Worm (Caenorhabditis elegans) whole organism, early embryonic: Measurements from ENCODE around the gene F40F8.3.

Experiments used
- B0310.2 ChIP-seq: sonication (generic microtip); optimal IDR thresholded peaks from 2 replicates; lab custom pipeline; 2016; ENCODE audit warnings: mild to moderate bottlenecking, missing genetic modification characterization, missing compliant biosample characterization
- F13C5.2 ChIP-seq: sonication (generic microtip); optimal IDR thresholded peaks from 2 replicates; lab custom pipeline; 2017; ENCODE audit warnings: mild to moderate bottlenecking, missing genetic modification characterization, inconsistent platforms, missing compliant biosample characterization
- aly-1 ChIP-seq: sonication (generic microtip); optimal IDR thresholded peaks from 2 replicates; lab custom pipeline; 2016; ENCODE audit warnings: missing genetic modification characterization, missing compliant biosample characterization
- ama-1 ChIP-seq: fragments of 150-350 bp; optimal IDR thresholded peaks from 2 replicates; lab custom pipeline; 2014
- ceh-13 ChIP-seq: fragments of 200-800 bp; sonication (Bioruptor generic); optimal IDR thresholded peaks from 2 replicates; lab custom pipeline; 2018; ENCODE audit warnings: mild to moderate bottlenecking, missing genetic modification characterization, missing compliant biosample characterization
- ceh-36 ChIP-seq: sonication (generic microtip); optimal IDR thresholded peaks from 2 replicates; lab custom pipeline; 2016; ENCODE audit warnings: missing genetic modification characterization, inconsistent platforms, missing compliant biosample characterization
- ets-7 ChIP-seq: sonication (generic microtip); optimal IDR thresholded peaks from 2 replicates; lab custom pipeline; 2016; ENCODE audit warnings: missing genotype, missing genetic modification characterization, missing compliant biosample characterization
- flt-1 ChIP-seq: fragments of 200-800 bp; sonication (Bioruptor generic); IDR thresholded peaks from 2 replicates; pipeline ENCODE4 v1.3.6; 2022; ENCODE audit warnings: missing genetic modification characterization, missing compliant biosample characterization
- hmbx-1 ChIP-seq: sonication (generic microtip); optimal IDR thresholded peaks from 2 replicates; lab custom pipeline; 2016; ENCODE audit warnings: mild to moderate bottlenecking, missing genetic modification characterization, missing compliant biosample characterization
- hmg-4 ChIP-seq: fragments of 200-800 bp; sonication (Bioruptor generic); optimal IDR thresholded peaks from 2 replicates; lab custom pipeline; 2018; ENCODE audit warnings: mild to moderate bottlenecking, missing genetic modification characterization, missing compliant biosample characterization
- hnd-1 ChIP-seq: sonication (generic microtip); optimal IDR thresholded peaks from 2 replicates; lab custom pipeline; 2016; ENCODE audit warnings: missing genetic modification characterization, missing compliant biosample characterization
- pes-1 ChIP-seq: fragments of 200-800 bp; sonication (Bioruptor generic); IDR thresholded peaks from 2 replicates; pipeline ENCODE4 v1.3.6; 2022; ENCODE audit warnings: missing genetic modification reagents, missing genetic modification characterization, missing compliant biosample characterization
- scrt-1 ChIP-seq: fragments of 200-800 bp; sonication (Bioruptor generic); IDR thresholded peaks from 2 replicates; pipeline ENCODE4 v1.3.6; 2022; ENCODE audit warnings: missing genetic modification characterization, missing compliant biosample characterization
- sea-1 ChIP-seq: fragments of 200-800 bp; sonication (Bioruptor generic); conservative IDR thresholded peaks from 2 replicates; pipeline ENCODE4 v1.3.6; 2022; ENCODE audit warnings: missing genetic modification characterization, missing compliant biosample characterization
- tbx-11 ChIP-seq: fragments of 200-800 bp; sonication (Bioruptor generic); IDR thresholded peaks from 2 replicates; pipeline ENCODE4 v1.3.6; 2022; ENCODE audit warnings: missing genetic modification characterization, missing compliant biosample characterization
- tbx-37 ChIP-seq: fragments of 200-800 bp; sonication (Bioruptor generic); conservative IDR thresholded peaks from 2 replicates; pipeline ENCODE4 v1.3.6; 2022; ENCODE audit warnings: missing genetic modification reagents, missing genetic modification characterization, missing compliant biosample characterization
- tra-4 ChIP-seq: sonication (generic microtip); optimal IDR thresholded peaks from 2 replicates; lab custom pipeline; 2017; ENCODE audit warnings: missing genetic modification characterization, missing compliant biosample characterization

Gene F40F8.3

DNA sequence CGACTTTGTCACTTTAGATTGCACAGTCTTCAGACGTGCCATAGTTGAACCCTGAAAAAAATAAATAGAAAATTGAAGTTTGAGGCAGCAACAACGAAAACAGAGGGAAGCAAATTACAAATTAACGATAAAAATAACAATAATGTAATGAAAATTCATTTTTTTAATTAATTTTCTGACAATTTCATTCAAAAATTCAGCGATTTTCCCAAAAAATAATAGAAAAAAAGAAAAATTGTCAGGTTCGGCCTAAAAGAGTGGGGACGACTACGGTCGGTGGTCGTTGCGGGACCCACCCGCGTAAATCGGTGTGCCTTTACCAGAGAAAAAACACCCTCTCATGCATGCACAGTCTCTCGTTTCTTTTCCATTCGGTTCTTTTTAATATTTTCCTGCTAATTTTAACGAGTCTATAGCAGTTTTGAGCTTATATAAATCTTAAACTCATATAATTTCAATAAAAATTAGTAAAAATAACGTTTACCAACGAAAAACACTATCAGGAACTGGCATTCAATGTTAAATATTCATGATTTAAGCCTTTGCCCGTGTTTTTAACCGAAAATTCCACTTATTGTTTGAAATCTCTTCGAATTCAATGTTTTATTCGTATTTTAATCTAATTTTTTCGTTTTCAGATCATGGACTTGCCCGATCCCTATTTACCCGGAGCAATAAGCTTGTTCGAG lies 2.6 kb upstream of the F40F8.3 start, which contains the start of the genes rps-9 and lsm-1:
rps-9 (minus strand) TSS at position 51 of the 689 bp plus-strand sequence.
lsm-1 (plus strand) TSS at position 639 of the 689 bp plus-strand sequence.
- TF ChIP-seq tbx-37 (GFP tag; lab: Robert Waterston, UW) (no peak), F13C5.2 (tag; lab: Kevin White, UChicago) (peak; percentile 29)

DNA sequence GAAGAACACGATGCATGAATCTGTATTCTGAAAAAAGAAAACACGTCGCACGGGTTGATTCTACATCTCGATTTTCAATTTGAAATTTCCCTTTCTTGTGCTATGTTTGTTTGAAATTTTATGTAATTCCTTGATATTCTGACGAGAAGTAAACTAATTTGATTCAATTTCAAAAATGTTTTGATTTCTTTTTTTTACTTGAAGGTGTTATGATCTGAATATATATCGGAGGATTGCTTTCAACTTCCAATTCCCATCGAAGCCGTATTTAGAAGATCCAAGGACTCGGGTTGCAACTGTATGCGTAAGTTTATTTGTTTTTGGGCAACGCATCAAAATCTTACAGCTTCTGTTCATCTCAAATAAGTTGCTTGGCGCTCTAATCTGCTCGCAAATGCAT lies 1.7 kb upstream of the F40F8.3 start, which contains the start of gene F40F8.1:
F40F8.1 (plus strand) TSS at position 301 of the 400 bp plus-strand sequence.
- no peak for TF ChIP-seq ceh-36 (tag; lab: Kevin White, UChicago)
- TF ChIP-seq flt-1: no peak
- TF ChIP-seq F13C5.2 (tag; lab: Kevin White, UChicago): no peak
- TF ChIP-seq hnd-1: no peak
- TF ChIP-seq tra-4 (tag; lab: Kevin White, UChicago): no peak
- TF ChIP-seq B0310.2 (tag; lab: Kevin White, UChicago): no peak
- TF ChIP-seq scrt-1 (GFP tag; lab: Robert Waterston, UW): no peak
- no peak for TF ChIP-seq tbx-11 (GFP tag; lab: Robert Waterston, UW)
- no peak for TF ChIP-seq pes-1 (GFP tag; lab: Robert Waterston, UW)
- no peak for TF ChIP-seq ama-1 (lab: Kevin White, UChicago)
- TF ChIP-seq ets-7 (tag; lab: Kevin White, UChicago): no peak
- no peak for TF ChIP-seq ceh-13
- TF ChIP-seq hmbx-1: no peak
- no peak for TF ChIP-seq hmg-4 (GFP tag; lab: Kevin White, UChicago)
- TF ChIP-seq tbx-37 (GFP tag; lab: Robert Waterston, UW): no peak
- no peak for TF ChIP-seq sea-1
- TF ChIP-seq aly-1: no peak

DNA sequence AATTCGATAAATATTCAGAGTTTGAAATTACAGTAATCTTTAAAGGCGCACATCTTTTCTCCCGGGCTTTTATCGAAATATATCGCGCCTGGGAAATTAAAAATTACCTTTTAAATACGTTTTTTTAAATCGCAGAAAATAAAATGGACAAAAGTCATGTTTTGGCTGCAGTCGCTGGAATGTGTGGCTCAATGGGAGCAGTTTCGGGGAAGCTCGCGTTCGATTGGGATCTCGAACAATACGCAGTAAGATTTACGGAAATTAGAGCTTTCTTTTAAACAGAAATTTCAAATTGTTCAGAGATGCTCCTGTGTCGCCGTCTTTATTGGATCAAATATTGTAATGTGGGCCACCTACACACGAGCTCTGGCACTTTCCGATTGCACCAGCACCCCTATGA lies 428 bp downstream of the F40F8.3 start, which contains the start of gene F40F8.12:
F40F8.12 (plus strand) TSS at position 301 of the 400 bp plus-strand sequence.
- no peak for TF ChIP-seq tbx-11 (GFP tag; lab: Robert Waterston, UW)
- no peak for TF ChIP-seq ama-1 (lab: Kevin White, UChicago)
- TF ChIP-seq tbx-37 (GFP tag; lab: Robert Waterston, UW): no peak
- TF ChIP-seq hnd-1: no peak
- no peak for TF ChIP-seq F13C5.2 (tag; lab: Kevin White, UChicago)
- no peak for TF ChIP-seq ceh-36 (tag; lab: Kevin White, UChicago)
- no peak for TF ChIP-seq aly-1
- no peak for TF ChIP-seq scrt-1 (GFP tag; lab: Robert Waterston, UW)
- no peak for TF ChIP-seq B0310.2 (tag; lab: Kevin White, UChicago)
- no peak for TF ChIP-seq sea-1
- no peak for TF ChIP-seq pes-1 (GFP tag; lab: Robert Waterston, UW)
- TF ChIP-seq ets-7 (tag; lab: Kevin White, UChicago): no peak
- TF ChIP-seq flt-1: no peak
- TF ChIP-seq hmbx-1: no peak
- no peak for TF ChIP-seq ceh-13
- no peak for TF ChIP-seq tra-4 (tag; lab: Kevin White, UChicago)
- no peak for TF ChIP-seq hmg-4 (GFP tag; lab: Kevin White, UChicago)

DNA sequence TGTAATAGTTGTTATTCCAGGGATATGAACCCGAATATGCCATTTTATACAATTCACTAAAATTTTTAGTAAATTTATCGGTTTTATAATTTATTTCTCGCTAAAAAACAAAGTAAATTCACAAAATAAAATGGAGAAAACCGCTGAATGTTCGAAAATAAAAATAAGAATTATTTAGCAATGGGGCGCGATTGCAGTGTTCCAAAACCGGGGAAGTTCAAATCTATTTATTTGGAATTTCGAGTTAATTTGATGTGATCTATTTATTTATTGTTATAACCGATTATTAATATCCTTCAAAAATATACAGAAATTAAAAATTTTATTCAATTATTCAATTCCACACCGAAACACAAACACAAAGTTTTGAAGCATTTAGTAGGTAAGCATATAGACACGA lies 3.5 kb downstream of the F40F8.3 start, which contains the start of gene F40F8.11:
F40F8.11 (minus strand) TSS at position 49 of the 400 bp plus-strand sequence.
- no peak for TF ChIP-seq B0310.2 (tag; lab: Kevin White, UChicago)
- TF ChIP-seq hmg-4 (GFP tag; lab: Kevin White, UChicago): no peak
- no peak for TF ChIP-seq pes-1 (GFP tag; lab: Robert Waterston, UW)
- no peak for TF ChIP-seq tbx-11 (GFP tag; lab: Robert Waterston, UW)
- no peak for TF ChIP-seq F13C5.2 (tag; lab: Kevin White, UChicago)
- TF ChIP-seq aly-1: no peak
- TF ChIP-seq tra-4 (tag; lab: Kevin White, UChicago): no peak
- TF ChIP-seq sea-1: no peak
- no peak for TF ChIP-seq hmbx-1
- no peak for TF ChIP-seq flt-1
- TF ChIP-seq ets-7 (tag; lab: Kevin White, UChicago): no peak
- no peak for TF ChIP-seq ceh-36 (tag; lab: Kevin White, UChicago)
- TF ChIP-seq ceh-13: no peak
- TF ChIP-seq hnd-1: no peak
- TF ChIP-seq ama-1 (lab: Kevin White, UChicago): no peak
- no peak for TF ChIP-seq scrt-1 (GFP tag; lab: Robert Waterston, UW)
- no peak for TF ChIP-seq tbx-37 (GFP tag; lab: Robert Waterston, UW)

DNA sequence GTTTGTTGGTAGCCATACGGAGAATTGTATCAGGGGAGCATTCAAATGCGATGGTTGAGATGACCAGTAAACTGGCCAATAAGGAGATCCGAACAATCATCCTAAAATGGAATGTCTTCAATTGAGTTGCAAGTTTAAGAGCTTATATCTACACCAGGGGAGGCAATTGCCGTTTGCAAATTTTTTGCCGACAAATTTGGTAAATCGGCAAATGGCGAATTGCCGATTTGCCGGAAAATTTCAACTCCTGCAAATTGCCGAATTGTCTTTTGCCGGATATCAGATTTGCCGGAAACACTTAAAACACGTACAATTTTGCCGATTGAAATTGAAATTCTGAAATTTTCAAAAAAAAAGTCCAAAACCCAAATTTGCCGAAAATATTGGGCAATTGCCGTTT lies 5.7 kb downstream of the F40F8.3 start, which contains the start of gene F40F8.5:
F40F8.5 (minus strand) TSS at position 101 of the 400 bp plus-strand sequence.
- no peak for TF ChIP-seq ceh-13
- TF ChIP-seq ama-1 (lab: Kevin White, UChicago): no peak
- no peak for TF ChIP-seq scrt-1 (GFP tag; lab: Robert Waterston, UW)
- TF ChIP-seq hnd-1: no peak
- no peak for TF ChIP-seq hmbx-1
- no peak for TF ChIP-seq hmg-4 (GFP tag; lab: Kevin White, UChicago)

DNA sequence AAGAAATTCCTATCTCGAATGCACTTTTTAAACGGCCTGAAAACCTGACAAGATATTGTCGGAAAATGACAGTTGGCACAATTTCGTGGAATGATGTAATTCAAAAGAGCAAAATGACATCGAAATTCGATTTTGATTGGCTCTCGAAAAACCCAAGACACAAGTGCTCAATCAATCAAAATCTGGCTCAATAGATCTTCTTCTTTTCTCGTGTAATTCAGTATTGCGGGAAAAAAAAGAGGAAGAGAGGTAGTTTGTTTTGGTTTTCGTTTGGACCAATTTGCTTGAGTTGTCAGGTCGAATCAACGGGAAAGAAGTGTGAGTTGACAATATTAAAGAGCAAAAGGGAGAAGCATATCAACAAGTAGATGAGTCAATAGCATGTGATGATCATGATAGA lies 6.7 kb downstream of the F40F8.3 start:
- TF ChIP-seq ets-7 (tag; lab: Kevin White, UChicago) (no peak), ceh-36 (tag; lab: Kevin White, UChicago) (no peak), ceh-13 (no peak), F13C5.2 (tag; lab: Kevin White, UChicago) (no peak), B0310.2 (tag; lab: Kevin White, UChicago) (no peak), pes-1 (GFP tag; lab: Robert Waterston, UW) (no peak), hmbx-1 (no peak), scrt-1 (GFP tag; lab: Robert Waterston, UW) (no peak), tbx-11 (GFP tag; lab: Robert Waterston, UW) (no peak), tbx-37 (GFP tag; lab: Robert Waterston, UW) (no peak), aly-1 (no peak), ama-1 (lab: Kevin White, UChicago) (no peak)

DNA sequence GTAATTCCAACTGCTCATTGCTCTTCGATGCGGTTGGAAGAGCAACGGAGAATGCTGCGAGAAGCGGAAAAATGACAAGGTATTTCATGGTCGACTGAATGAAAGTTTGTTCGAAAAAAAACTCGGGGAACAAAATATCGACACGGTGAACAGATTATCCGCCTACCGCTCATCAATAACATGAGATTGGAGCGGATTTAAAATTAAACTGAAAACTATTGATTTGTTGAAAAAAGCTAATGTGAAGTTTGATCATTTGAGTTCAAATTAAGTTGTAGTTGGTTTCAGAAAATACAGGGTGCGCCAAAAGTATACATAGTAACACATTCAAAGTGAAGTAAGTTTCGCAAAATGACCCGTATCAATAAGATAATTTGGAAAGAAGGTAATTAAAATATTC lies 11.1 kb downstream of the F40F8.3 start, which contains the start of gene F40F8.4:
F40F8.4 (minus strand) TSS at position 101 of the 400 bp plus-strand sequence.
- TF ChIP-seq scrt-1 (GFP tag; lab: Robert Waterston, UW) (no peak), tbx-11 (GFP tag; lab: Robert Waterston, UW) (no peak), sea-1 (no peak), hnd-1 (no peak), hmg-4 (GFP tag; lab: Kevin White, UChicago) (no peak)
